Worm (Caenorhabditis elegans): Measurements from ENCODE around the gene gst-11.

DNA sequence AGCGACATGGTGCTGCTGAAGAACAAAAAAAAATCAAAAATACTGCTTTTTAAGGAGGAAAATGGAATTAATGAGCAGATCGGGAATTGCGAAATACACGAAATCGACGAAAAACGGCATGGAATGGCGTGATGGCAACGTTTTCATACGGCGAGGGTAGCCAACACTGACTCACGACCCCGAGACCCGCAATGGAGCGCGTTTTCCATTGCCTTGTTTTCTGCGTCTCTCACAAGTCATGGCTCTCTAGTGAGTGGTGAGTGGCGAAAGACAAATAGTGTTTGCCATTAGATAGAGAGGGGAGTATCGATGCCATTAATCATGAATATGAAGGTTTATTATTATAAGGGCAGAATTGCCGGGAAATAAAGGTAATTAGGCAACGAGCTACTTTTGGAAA is 27.8 kb downstream of the gst-11 start, which contains the start of gene C18B2.4:
- no peak for TF ChIP-seq nhr-120 (GFP tag; IDR thresholded peaks at IDR 0.05)
- no peak for TF ChIP-seq ceh-100 (GFP tag; IDR thresholded peaks at IDR 0.05)
- TF ChIP-seq chd-7 (tag; optimal IDR thresholded peaks at IDR 0.05) = peak; percentile 30
- TF ChIP-seq mcd-1 (GFP tag; IDR thresholded peaks at IDR 0.05) = peak; percentile 85
- no peak for TF ChIP-seq rcor-1 (GFP tag; IDR thresholded peaks at IDR 0.05)
- peak; percentile 57 for TF ChIP-seq ets-4 (GFP tag; optimal IDR thresholded peaks at IDR 0.05)
- TF ChIP-seq unc-62 (GFP tag; optimal IDR thresholded peaks at IDR 0.05) = peak; percentile 80
